Worm (Caenorhabditis elegans): ENCODE data around the gene F46G11.2.

Gene F46G11.2

DNA sequence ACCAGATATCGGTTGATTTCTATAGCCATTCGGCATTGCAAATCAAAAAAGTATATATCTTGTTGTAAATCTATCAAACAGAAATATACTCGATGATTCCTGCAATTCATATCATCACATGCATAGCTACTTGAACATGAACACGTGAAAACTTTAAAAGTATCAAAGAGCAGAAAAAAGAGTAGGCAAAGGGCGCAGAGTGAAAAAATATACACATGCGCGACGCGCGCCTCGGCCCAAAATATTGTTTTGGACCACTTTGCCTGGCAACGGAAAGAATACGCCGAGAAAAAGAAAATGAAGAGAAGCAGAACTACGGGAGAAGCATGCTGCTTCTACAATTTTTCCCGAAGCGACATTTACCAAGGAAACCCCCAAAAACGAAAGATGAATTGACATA, 17.3 kb upstream of the F46G11.2 start, which contains the start of gene C54H2.4:
Gene C54H2.4 (minus strand): TSS at position 101 of the 400 bp plus-strand sequence.
- TF ChIP-seq ceh-82 (tag; optimal IDR thresholded peaks at IDR 0.05): no peak
- TF ChIP-seq nhr-77 (tag; optimal IDR thresholded peaks at IDR 0.05): no peak
- no peak for TF ChIP-seq mdl-1 (tag; optimal IDR thresholded peaks at IDR 0.05)
- TF ChIP-seq egl-5 (tag; optimal IDR thresholded peaks at IDR 0.05): no peak
- TF ChIP-seq lsy-12 (tag; optimal IDR thresholded peaks at IDR 0.05): no peak
- no peak for TF ChIP-seq pqm-1 (tag; optimal IDR thresholded peaks at IDR 0.05)
- no peak for TF ChIP-seq zag-1 (tag; optimal IDR thresholded peaks at IDR 0.05)
- TF ChIP-seq nhr-76 (tag; optimal IDR thresholded peaks at IDR 0.05): no peak
- TF ChIP-seq daf-12 (tag; optimal IDR thresholded peaks at IDR 0.05): no peak
- no peak for TF ChIP-seq elt-3 (tag; optimal IDR thresholded peaks at IDR 0.05)
- TF ChIP-seq ztf-11 (tag; optimal IDR thresholded peaks at IDR 0.05): no peak
- no peak for TF ChIP-seq lin-39 (tag; optimal IDR thresholded peaks at IDR 0.05)
- TF ChIP-seq lin-15B (tag; optimal IDR thresholded peaks at IDR 0.05): no peak
- TF ChIP-seq jun-1 (tag; optimal IDR thresholded peaks at IDR 0.05): no peak
- no peak for TF ChIP-seq nhr-43 (tag; optimal IDR thresholded peaks at IDR 0.05; ENCODE audit: poor library complexity, severe bottlenecking)
- TF ChIP-seq nhr-12 (tag; optimal IDR thresholded peaks at IDR 0.05): no peak
- no peak for TF ChIP-seq snpc-4 (tag; optimal IDR thresholded peaks at IDR 0.05)
- TF ChIP-seq ama-1 (optimal IDR thresholded peaks at IDR 0.05): no peak

- no peak for TF ChIP-seq daf-12 (tag; optimal IDR thresholded peaks at IDR 0.05)
- no peak for TF ChIP-seq hmg-11 (tag; optimal IDR thresholded peaks at IDR 0.05)
- TF ChIP-seq aly-2 (tag; optimal IDR thresholded peaks at IDR 0.05): no peak
- peak; percentile 85 for TF ChIP-seq pha-4 (tag; optimal IDR thresholded peaks at IDR 0.05)
- TF ChIP-seq ceh-16 (tag; optimal IDR thresholded peaks at IDR 0.05): no peak
- TF ChIP-seq ceh-82 (tag; optimal IDR thresholded peaks at IDR 0.05): no peak
Measured at ce11 chrX:5772538-5773154, 15.3 kb upstream of the F46G11.2 start.

DNA sequence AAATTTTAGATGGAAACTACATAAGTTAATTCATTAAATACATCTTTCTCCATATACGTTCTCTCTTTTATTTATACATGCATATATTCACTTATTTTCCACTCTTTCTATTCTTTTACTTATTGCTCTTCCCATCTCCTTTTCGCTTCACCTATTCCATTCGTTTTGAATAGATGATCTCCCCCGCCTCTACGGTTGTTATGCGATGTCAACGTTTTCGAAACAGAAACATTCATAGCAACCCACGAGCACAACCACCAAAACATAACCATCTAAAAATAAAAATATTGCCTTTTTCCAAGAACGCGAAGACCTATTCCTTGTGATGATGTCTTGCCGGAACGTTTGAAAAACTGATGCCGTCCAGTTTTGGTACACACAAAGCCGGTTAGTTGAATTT, 14.5 kb upstream of the F46G11.2 start, which contains the start of gene sym-3:
Gene sym-3 (plus strand): TSS at position 301 of the 400 bp plus-strand sequence.
- TF ChIP-seq nhr-11 (tag; optimal IDR thresholded peaks at IDR 0.05) (no peak), tbx-2 (tag; optimal IDR thresholded peaks at IDR 0.05) (no peak), nhr-12 (tag; optimal IDR thresholded peaks at IDR 0.05) (no peak)

DNA sequence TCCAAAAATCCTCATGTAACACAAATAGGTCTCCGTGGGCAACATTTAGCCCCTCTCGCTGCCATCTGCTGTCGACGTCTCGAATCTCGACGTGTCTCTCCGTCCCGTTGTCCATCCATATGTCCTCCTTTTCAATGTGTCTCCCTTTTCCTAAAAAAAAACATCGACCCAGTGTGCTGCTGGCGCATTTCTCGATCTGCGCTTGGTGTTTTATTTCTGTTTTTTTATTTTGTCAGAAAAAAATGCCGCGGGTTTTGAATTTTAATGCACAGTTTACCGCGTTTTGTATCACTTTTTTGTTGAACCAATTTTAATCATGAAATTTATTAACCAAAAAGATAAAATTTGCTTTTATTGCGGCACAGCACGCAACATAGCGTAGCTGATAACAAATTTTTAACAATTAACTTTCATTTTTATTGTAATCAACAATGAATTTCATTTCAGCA, 12.1 kb upstream of the F46G11.2 start:
- no peak for TF ChIP-seq mdl-1 (tag; optimal IDR thresholded peaks at IDR 0.05)
- peak; percentile 72 for TF ChIP-seq lin-39 (tag; optimal IDR thresholded peaks at IDR 0.05)
- TF ChIP-seq ceh-9 (tag; optimal IDR thresholded peaks at IDR 0.05): no peak
- TF ChIP-seq jun-1 (tag; optimal IDR thresholded peaks at IDR 0.05): no peak
- no peak for TF ChIP-seq nhr-11 (tag; optimal IDR thresholded peaks at IDR 0.05)
- TF ChIP-seq skn-1 (tag; optimal IDR thresholded peaks at IDR 0.05): no peak
- TF ChIP-seq ztf-4 (tag; optimal IDR thresholded peaks at IDR 0.05): no peak
- no peak for TF ChIP-seq elt-1 (tag; optimal IDR thresholded peaks at IDR 0.05)
- no peak for TF ChIP-seq daf-12 (tag; optimal IDR thresholded peaks at IDR 0.05)
- TF ChIP-seq unc-62 (GFP tag; optimal IDR thresholded peaks at IDR 0.05): no peak
- TF ChIP-seq mml-1 (tag; optimal IDR thresholded peaks at IDR 0.05): no peak
- peak; percentile 17 for TF ChIP-seq tbx-2 (tag; optimal IDR thresholded peaks at IDR 0.05)
- TF ChIP-seq nhr-12 (tag; optimal IDR thresholded peaks at IDR 0.05): no peak
- no peak for TF ChIP-seq sea-2 (GFP tag; optimal IDR thresholded peaks at IDR 0.05)
- no peak for TF ChIP-seq nhr-43 (tag; optimal IDR thresholded peaks at IDR 0.05; ENCODE audit: poor library complexity, severe bottlenecking)
- no peak for TF ChIP-seq ama-1 (optimal IDR thresholded peaks at IDR 0.05)
- TF ChIP-seq fos-1 (tag; optimal IDR thresholded peaks at IDR 0.05): no peak
- peak; percentile 75 for TF ChIP-seq elt-2 (tag; optimal IDR thresholded peaks at IDR 0.05)
- TF ChIP-seq fkh-2 (tag; optimal IDR thresholded peaks at IDR 0.05): no peak
- no peak for TF ChIP-seq ceh-82 (tag; optimal IDR thresholded peaks at IDR 0.05)
- TF ChIP-seq egl-5 (tag; optimal IDR thresholded peaks at IDR 0.05): peak; percentile 71
- no peak for TF ChIP-seq nhr-76 (tag; optimal IDR thresholded peaks at IDR 0.05)
- TF ChIP-seq eor-1 (tag; optimal IDR thresholded peaks at IDR 0.05): no peak
- no peak for TF ChIP-seq egl-27 (tag; optimal IDR thresholded peaks at IDR 0.05)
- TF ChIP-seq ceh-28 (tag; optimal IDR thresholded peaks at IDR 0.05): no peak
- TF ChIP-seq lsy-12 (tag; optimal IDR thresholded peaks at IDR 0.05): no peak
- TF ChIP-seq hmg-11 (tag; optimal IDR thresholded peaks at IDR 0.05): peak; percentile 50
- TF ChIP-seq nhr-77 (tag; optimal IDR thresholded peaks at IDR 0.05): no peak
- no peak for TF ChIP-seq ZK546.5 (tag; optimal IDR thresholded peaks at IDR 0.05)
- TF ChIP-seq nhr-67 (tag; optimal IDR thresholded peaks at IDR 0.05): no peak
- TF ChIP-seq lin-15B (tag; optimal IDR thresholded peaks at IDR 0.05): peak; percentile 69
- TF ChIP-seq snpc-4 (tag; optimal IDR thresholded peaks at IDR 0.05): peak; percentile 68
- TF ChIP-seq nfya-1 (tag; optimal IDR thresholded peaks at IDR 0.05; ENCODE audit: insufficient read depth): peak; percentile 69
- no peak for TF ChIP-seq nhr-237 (tag; optimal IDR thresholded peaks at IDR 0.05)
- peak; percentile 51 for TF ChIP-seq pha-4 (tag; optimal IDR thresholded peaks at IDR 0.05)
- no peak for TF ChIP-seq zag-1 (tag; optimal IDR thresholded peaks at IDR 0.05)
- peak; percentile 27 for TF ChIP-seq ceh-16 (tag; optimal IDR thresholded peaks at IDR 0.05)
- no peak for TF ChIP-seq elt-3 (tag; optimal IDR thresholded peaks at IDR 0.05)
- no peak for TF ChIP-seq nhr-25 (tag; optimal IDR thresholded peaks at IDR 0.05)
- peak; percentile 24 for TF ChIP-seq fkh-10 (GFP tag; optimal IDR thresholded peaks at IDR 0.05)
- TF ChIP-seq aly-2 (tag; optimal IDR thresholded peaks at IDR 0.05): no peak

Data from whole organism, L3 larva.